Worm (Caenorhabditis elegans): ENCODE measurements around the gene pbs-1.

pbs-1 gene

ce11 chrIV:1709695-1710315 lies at the start of gene pbs-1, which contains the start of gene K08D12.3:
Gene pbs-1 (minus strand): TSS chrIV:1709745.
Gene K08D12.3 (plus strand): TSS chrIV:1710265.
- TF ChIP-seq T22C8.4 (GFP tag; IDR thresholded peaks at IDR 0.05) = no peak
- TF ChIP-seq med-1 (GFP tag; optimal IDR thresholded peaks at IDR 0.05; ENCODE audit: insufficient read depth) = no peak
- no peak for TF ChIP-seq ztf-29 (GFP tag; IDR thresholded peaks at IDR 0.05)
- TF ChIP-seq ztf-23 (GFP tag; IDR thresholded peaks at IDR 0.05) = 0 out of 2 replicates have a peak, but pooled peaks have one; percentile 24

ce11 chrIV:1758595-1758994 lies 49.0 kb upstream of the pbs-1 start:
- TF ChIP-seq ref-1 (GFP tag; conservative IDR thresholded peaks at IDR 0.05) = no peak
- no peak for TF ChIP-seq flt-1 (GFP tag; IDR thresholded peaks at IDR 0.05)
- TF ChIP-seq tab-1 (GFP tag; IDR thresholded peaks at IDR 0.05) = no peak
- no peak for TF ChIP-seq cog-1 (tag; optimal IDR thresholded peaks at IDR 0.05)
- TF ChIP-seq ztf-23 (GFP tag; IDR thresholded peaks at IDR 0.05) = no peak

ce11 chrIV:1753481-1753880 lies 43.9 kb upstream of the pbs-1 start, which contains the start of gene Y41D4A.3:
Gene Y41D4A.3 (plus strand): TSS chrIV:1753781.
- TF ChIP-seq ref-1 (GFP tag; conservative IDR thresholded peaks at IDR 0.05) (no peak), ztf-23 (GFP tag; IDR thresholded peaks at IDR 0.05) (no peak), tab-1 (GFP tag; IDR thresholded peaks at IDR 0.05) (no peak), med-1 (GFP tag; optimal IDR thresholded peaks at IDR 0.05; ENCODE audit: insufficient read depth) (no peak), flt-1 (GFP tag; IDR thresholded peaks at IDR 0.05) (no peak), ztf-29 (GFP tag; IDR thresholded peaks at IDR 0.05) (no peak), klf-2 (GFP tag; conservative IDR thresholded peaks at IDR 0.05) (no peak), cog-1 (tag; optimal IDR thresholded peaks at IDR 0.05) (no peak), T22C8.4 (GFP tag; IDR thresholded peaks at IDR 0.05) (no peak)

- TF ChIP-seq ztf-23 (GFP tag; IDR thresholded peaks at IDR 0.05) (no peak), T22C8.4 (GFP tag; IDR thresholded peaks at IDR 0.05) (no peak), flt-1 (GFP tag; IDR thresholded peaks at IDR 0.05) (no peak), cog-1 (tag; optimal IDR thresholded peaks at IDR 0.05) (no peak), klf-2 (GFP tag; conservative IDR thresholded peaks at IDR 0.05) (no peak), ref-1 (GFP tag; conservative IDR thresholded peaks at IDR 0.05) (no peak), med-1 (GFP tag; optimal IDR thresholded peaks at IDR 0.05; ENCODE audit: insufficient read depth) (no peak)
These were observed 42.9 kb upstream of the pbs-1 start for ce11 chrIV:1752480-1752879.

- peak; percentile 64 for TF ChIP-seq T22C8.4 (GFP tag; IDR thresholded peaks at IDR 0.05)
- no peak for TF ChIP-seq klf-2 (GFP tag; conservative IDR thresholded peaks at IDR 0.05)
These were observed 41.7 kb upstream of the pbs-1 start for ce11 chrIV:1751243-1751642.

- no peak for TF ChIP-seq ztf-29 (GFP tag; IDR thresholded peaks at IDR 0.05)
- peak; percentile 96 for TF ChIP-seq cog-1 (tag; optimal IDR thresholded peaks at IDR 0.05)
- TF ChIP-seq T22C8.4 (GFP tag; IDR thresholded peaks at IDR 0.05) = no peak; the same call in 1 of the 2 replicates
- no peak for TF ChIP-seq med-1 (GFP tag; optimal IDR thresholded peaks at IDR 0.05; ENCODE audit: insufficient read depth)
- TF ChIP-seq ztf-23 (GFP tag; IDR thresholded peaks at IDR 0.05) = peak; percentile 86
- TF ChIP-seq tab-1 (GFP tag; IDR thresholded peaks at IDR 0.05) = no peak
- TF ChIP-seq flt-1 (GFP tag; IDR thresholded peaks at IDR 0.05) = peak; percentile 87
- no peak for TF ChIP-seq ref-1 (GFP tag; conservative IDR thresholded peaks at IDR 0.05)
- TF ChIP-seq klf-2 (GFP tag; conservative IDR thresholded peaks at IDR 0.05) = peak; percentile 83
These were observed 36.0 kb upstream of the pbs-1 start, which contains the start of the genes Y41D4A.6 and Y41D4A.4 for ce11 chrIV:1745453-1746051. Gene Y41D4A.6 (minus strand): TSS chrIV:1745503. Gene Y41D4A.4 (plus strand): TSS chrIV:1746001.

ce11 chrIV:1740105-1741023 lies 30.8 kb upstream of the pbs-1 start, which contains the start of gene ptpn-22:
Gene ptpn-22 (minus strand): TSS chrIV:1740262.
- peak; percentile 91 for TF ChIP-seq T22C8.4 (GFP tag; IDR thresholded peaks at IDR 0.05)
- TF ChIP-seq klf-2 (GFP tag; conservative IDR thresholded peaks at IDR 0.05) = no peak

- TF ChIP-seq med-1 (GFP tag; optimal IDR thresholded peaks at IDR 0.05; ENCODE audit: insufficient read depth) (no peak), cog-1 (tag; optimal IDR thresholded peaks at IDR 0.05) (no peak), flt-1 (GFP tag; IDR thresholded peaks at IDR 0.05) (no peak)
These were observed 30.0 kb upstream of the pbs-1 start for ce11 chrIV:1739366-1740104.

- TF ChIP-seq ztf-29 (GFP tag; IDR thresholded peaks at IDR 0.05) = no peak
- TF ChIP-seq flt-1 (GFP tag; IDR thresholded peaks at IDR 0.05) = no peak
- TF ChIP-seq T22C8.4 (GFP tag; IDR thresholded peaks at IDR 0.05) = no peak
- TF ChIP-seq ztf-23 (GFP tag; IDR thresholded peaks at IDR 0.05) = no peak
- no peak for TF ChIP-seq med-1 (GFP tag; optimal IDR thresholded peaks at IDR 0.05; ENCODE audit: insufficient read depth)
- TF ChIP-seq tab-1 (GFP tag; IDR thresholded peaks at IDR 0.05) = no peak
- no peak for TF ChIP-seq cog-1 (tag; optimal IDR thresholded peaks at IDR 0.05)
- TF ChIP-seq klf-2 (GFP tag; conservative IDR thresholded peaks at IDR 0.05) = no peak
- TF ChIP-seq ref-1 (GFP tag; conservative IDR thresholded peaks at IDR 0.05) = no peak
These were observed 29.3 kb upstream of the pbs-1 start for ce11 chrIV:1738892-1739291.

Data from whole organism, midembryonic.